ENCODE assay signal across 1 fruit fly cellular context in genomic region chr2L:18789773-18790385, dm6.
A peak's percentile ranks its signal among the peaks of the same experiment; 100 is the strongest.
TF ChIP-seq lines count a peak whose summit lies in the region.

No protein-coding gene starts in this region.

TF ChIP-seq in whole organism, embryonic, 481 proteins besides CTCF, POLR2A, EP300 and RAD21 (continued from another document):
- TF ChIP-seq gcm (GFP tag; optimal IDR thresholded peaks at IDR 0.05; lab: Kevin White, UChicago) (no peak), Jarid2 (GFP tag; optimal IDR thresholded peaks at IDR 0.05; lab: Kevin White, UChicago) (no peak), exex (tag; optimal IDR thresholded peaks at IDR 0.05; lab: Kevin White, UChicago) (peak; percentile 97), Xrp1 (GFP tag; IDR thresholded peaks at IDR 0.05; lab: Robert Waterston, UW) (no peak), CG8765 (GFP tag; IDR thresholded peaks at IDR 0.05; lab: Robert Waterston, UW) (no peak), Bdp1 (GFP tag; optimal IDR thresholded peaks at IDR 0.05; lab: Kevin White, UChicago) (no peak), CG31365 (tag; optimal IDR thresholded peaks at IDR 0.05; lab: Kevin White, UChicago) (no peak), Nf-YB (GFP tag; optimal IDR thresholded peaks at IDR 0.05; lab: Kevin White, UChicago) (peak; percentile 38), Rx (GFP tag; IDR thresholded peaks at IDR 0.05; lab: Robert Waterston, UW) (no peak), lab (GFP tag; optimal IDR thresholded peaks at IDR 0.05; lab: Kevin White, UChicago) (no peak), CG10274 (GFP tag; optimal IDR thresholded peaks at IDR 0.05; lab: Kevin White, UChicago) (no peak), CG2199 (GFP tag; IDR thresholded peaks at IDR 0.05; lab: Robert Waterston, UW) (no peak), row (GFP tag; IDR thresholded peaks at IDR 0.05; lab: Robert Waterston, UW) (no peak), BEAF-32 (GFP tag; optimal IDR thresholded peaks at IDR 0.05; lab: Kevin White, UChicago) (no peak), CG13424 (tag; optimal IDR thresholded peaks at IDR 0.05; lab: Kevin White, UChicago) (no peak), CG10431 (GFP tag; optimal IDR thresholded peaks at IDR 0.05; lab: Kevin White, UChicago) (peak; percentile 58), MBD-R2 (GFP tag; IDR thresholded peaks at IDR 0.05; lab: Robert Waterston, UW) (no peak), CG2678 (tag; optimal IDR thresholded peaks at IDR 0.05; lab: Kevin White, UChicago) (peak; percentile 58), CG5245 (GFP tag; optimal IDR thresholded peaks at IDR 0.05; lab: Kevin White, UChicago) (no peak), CG12104 (GFP tag; optimal IDR thresholded peaks at IDR 0.05; lab: Kevin White, UChicago) (no peak), CG32532 (GFP tag; IDR thresholded peaks at IDR 0.05; lab: Robert Waterston, UW) (no peak; the same call in 1 of the 2 replicates), CG14014 (GFP tag; IDR thresholded peaks at IDR 0.05; lab: Robert Waterston, UW) (0 out of 2 replicates have a peak, but pooled peaks have one; percentile 9), sd (tag; optimal IDR thresholded peaks at IDR 0.05; lab: Kevin White, UChicago) (peak; percentile 90), CG3995 (GFP tag; optimal IDR thresholded peaks at IDR 0.05; lab: Kevin White, UChicago) (no peak), B-H1 (GFP tag; IDR thresholded peaks at IDR 0.05; lab: Robert Waterston, UW) (no peak), CG1647 (GFP tag; optimal IDR thresholded peaks at IDR 0.05; lab: Kevin White, UChicago) (no peak), BtbVII (GFP tag; optimal IDR thresholded peaks at IDR 0.05; lab: Kevin White, UChicago) (no peak), cwo (GFP tag; optimal IDR thresholded peaks at IDR 0.05; lab: Kevin White, UChicago) (peak; percentile 67), CG9797 (GFP tag; optimal IDR thresholded peaks at IDR 0.05; lab: Kevin White, UChicago) (no peak), Usf (GFP tag; optimal IDR thresholded peaks at IDR 0.05; lab: Kevin White, UChicago) (no peak), CG6813 (GFP tag; optimal IDR thresholded peaks at IDR 0.05; lab: Kevin White, UChicago) (no peak), CG8290 (GFP tag; optimal IDR thresholded peaks at IDR 0.05; lab: Kevin White, UChicago) (no peak), CG8290 (tag; optimal IDR thresholded peaks at IDR 0.05; lab: Kevin White, UChicago) (no peak), CG34376 (GFP tag; optimal IDR thresholded peaks at IDR 0.05; lab: Kevin White, UChicago) (peak; percentile 83), Asciz (GFP tag; optimal IDR thresholded peaks at IDR 0.05; lab: Kevin White, UChicago) (no peak), wdn (GFP tag; IDR thresholded peaks at IDR 0.05; lab: Robert Waterston, UW) (no peak), gfzf (GFP tag; optimal IDR thresholded peaks at IDR 0.05; lab: Kevin White, UChicago) (no peak), CG4730 (GFP tag; IDR thresholded peaks at IDR 0.05; lab: Robert Waterston, UW) (no peak), Hr51 (GFP tag; optimal IDR thresholded peaks at IDR 0.05; lab: Kevin White, UChicago) (peak in 1 of 2 experiments; percentile 13), bab2 (GFP tag; optimal IDR thresholded peaks at IDR 0.05; lab: Kevin White, UChicago) (no peak), CG7745 (tag; optimal IDR thresholded peaks at IDR 0.05; lab: Kevin White, UChicago) (no peak), eyg (GFP tag; optimal IDR thresholded peaks at IDR 0.05; lab: Kevin White, UChicago) (no peak), CG6854 (GFP tag; optimal IDR thresholded peaks at IDR 0.05; lab: Kevin White, UChicago) (peak; percentile 2), CG6254 (GFP tag; optimal IDR thresholded peaks at IDR 0.05; lab: Kevin White, UChicago) (peak; percentile 44), dpn (GFP tag; optimal IDR thresholded peaks at IDR 0.05; lab: Kevin White, UChicago) (no peak), CG12155 (GFP tag; optimal IDR thresholded peaks at IDR 0.05; lab: Kevin White, UChicago) (no peak), Awh (GFP tag; IDR thresholded peaks at IDR 0.05; lab: Robert Waterston, UW) (no peak), fru (optimal IDR thresholded peaks at IDR 0.05; lab: Kevin White, UChicago) (no peak), CG11247 (GFP tag; IDR thresholded peaks at IDR 0.05; lab: Robert Waterston, UW) (no peak), sug (tag; optimal IDR thresholded peaks at IDR 0.05; lab: Kevin White, UChicago) (peak; percentile 87), sens (GFP tag; lab: Kevin White, UChicago) (peak; percentile 55), CG3281 (GFP tag; optimal IDR thresholded peaks at IDR 0.05; lab: Kevin White, UChicago) (peak; percentile 13), ftz-f1 (GFP tag; optimal IDR thresholded peaks at IDR 0.05; lab: Kevin White, UChicago) (no peak), sim (GFP tag; IDR thresholded peaks at IDR 0.05; lab: Robert Waterston, UW) (no peak), Hey (tag; optimal IDR thresholded peaks at IDR 0.05; lab: Kevin White, UChicago) (peak; percentile 36), CG4707 (GFP tag; optimal IDR thresholded peaks at IDR 0.05; lab: Kevin White, UChicago) (no peak), CG15696 (tag; optimal IDR thresholded peaks at IDR 0.05; lab: Kevin White, UChicago) (no peak), CG17912 (GFP tag; optimal IDR thresholded peaks at IDR 0.05; lab: Kevin White, UChicago) (no peak), zf30C (GFP tag; optimal IDR thresholded peaks at IDR 0.05; lab: Kevin White, UChicago) (no peak), Meics (GFP tag; optimal IDR thresholded peaks at IDR 0.05; lab: Kevin White, UChicago) (no peak), Fer1 (GFP tag; optimal IDR thresholded peaks at IDR 0.05; lab: Kevin White, UChicago) (no peak), br (optimal IDR thresholded peaks at IDR 0.05; lab: Kevin White, UChicago) (no peak), bigmax (GFP tag; optimal IDR thresholded peaks at IDR 0.05; lab: Kevin White, UChicago) (no peak), Nf-YC (tag; optimal IDR thresholded peaks at IDR 0.05; lab: Kevin White, UChicago) (peak; percentile 28), wek (GFP tag; optimal IDR thresholded peaks at IDR 0.05; lab: Kevin White, UChicago) (no peak), Spps (tag; optimal IDR thresholded peaks at IDR 0.05; lab: Kevin White, UChicago) (no peak), az2 (GFP tag; optimal IDR thresholded peaks at IDR 0.05; lab: Kevin White, UChicago) (no peak), hkb (optimal IDR thresholded peaks at IDR 0.05; lab: Kevin White, UChicago) (no peak), hkb (GFP tag; IDR thresholded peaks at IDR 0.05; lab: Robert Waterston, UW) (no peak)
